Fruit fly (Drosophila melanogaster) whole organism, embryonic: ENCODE measurements around the gene CG32483.

ENCODE experiments used
- CG10654 ChIP-seq: fragments of 200-800 bp; sonication (Bioruptor generic); optimal IDR thresholded peaks from 2 replicates; lab custom pipeline; 2016; ENCODE audit warnings: missing biosample characterization, missing genetic modification characterization
- CG11398 ChIP-seq: fragments of 200-800 bp; sonication (Bioruptor generic); optimal IDR thresholded peaks from 2 replicates; lab custom pipeline; 2016; ENCODE audit warnings: missing biosample characterization, missing genetic modification characterization
- CG14014 ChIP-seq: fragments of 200-800 bp; sonication (Bioruptor generic); IDR thresholded peaks from 2 replicates; pipeline ENCODE4 v1.3.6; 2022; ENCODE audit warnings: missing biosample characterization, missing genetic modification characterization
- CG15601 ChIP-seq: fragments of 200-800 bp; sonication (Bioruptor generic); optimal IDR thresholded peaks from 3 replicates; lab custom pipeline; 2019; ENCODE audit warnings: missing biosample characterization, mild to moderate bottlenecking, missing genetic modification characterization, moderate library complexity
- CG15696 ChIP-seq: fragments of 200-800 bp; sonication (Bioruptor generic); optimal IDR thresholded peaks from 2 replicates; lab custom pipeline; 2019; ENCODE audit warnings: missing biosample characterization, mild to moderate bottlenecking, missing genetic modification characterization, moderate library complexity
- CG1647 ChIP-seq: fragments of 200-800 bp; sonication (Bioruptor generic); optimal IDR thresholded peaks from 3 replicates; lab custom pipeline; 2016; ENCODE audit warnings: missing biosample characterization, missing genetic modification characterization
- CG16863 ChIP-seq: fragments of 200-800 bp; sonication (Bioruptor generic); optimal IDR thresholded peaks from 3 replicates; lab custom pipeline; 2016; ENCODE audit warnings: missing biosample characterization, missing genetic modification characterization
- CG2129 ChIP-seq: fragments of 200-800 bp; sonication (Bioruptor generic); IDR thresholded peaks from 2 replicates; pipeline ENCODE4 v1.3.6; 2022; ENCODE audit warnings: missing biosample characterization, missing genetic modification characterization; ENCODE audit not compliant: partially characterized antibody
- CG2889 ChIP-seq: fragments of 200-800 bp; sonication (Bioruptor generic); IDR thresholded peaks from 3 replicates; pipeline ENCODE4 v1.3.6; 2022; ENCODE audit warnings: missing biosample characterization, missing genetic modification characterization
- CG30431 ChIP-seq: fragments of 200-800 bp; sonication (Bioruptor generic); optimal IDR thresholded peaks from 2 replicates; lab custom pipeline; 2017; ENCODE audit warnings: missing biosample characterization, missing genetic modification characterization
- CG31224 ChIP-seq: fragments of 200-800 bp; sonication (Bioruptor generic); IDR thresholded peaks from 2 replicates; pipeline ENCODE4 v1.3.6; 2022; ENCODE audit warnings: missing biosample characterization, missing genetic modification characterization
- CG5953 ChIP-seq: fragments of 200-800 bp; sonication (Bioruptor generic); IDR thresholded peaks from 2 replicates; pipeline ENCODE4 v1.3.6; 2022; ENCODE audit warnings: missing biosample characterization, missing genetic modification characterization
- CG6813 ChIP-seq: fragments of 200-800 bp; sonication (Bioruptor generic); optimal IDR thresholded peaks from 2 replicates; lab custom pipeline; 2017; ENCODE audit warnings: missing biosample characterization, missing genetic modification characterization, mild to moderate bottlenecking, moderate library complexity, missing genetic modification reagents
- CG7745 ChIP-seq: fragments of 200-800 bp; sonication (Bioruptor generic); optimal IDR thresholded peaks from 2 replicates; lab custom pipeline; 2018; ENCODE audit warnings: missing biosample characterization, mild to moderate bottlenecking, missing genetic modification characterization, moderate library complexity
- CTCF ChIP-seq: fragments of 200-800 bp; sonication (Bioruptor generic); optimal IDR thresholded peaks from 2 replicates; lab custom pipeline; 2017; ENCODE audit warnings: missing biosample characterization, mild to moderate bottlenecking, missing genetic modification characterization, moderate library complexity
- D19B ChIP-seq: fragments of 200-800 bp; sonication (Bioruptor generic); optimal IDR thresholded peaks from 2 replicates; lab custom pipeline; 2017; ENCODE audit warnings: missing biosample characterization, mild to moderate bottlenecking, missing genetic modification characterization
- Doc3 ChIP-seq: fragments of 200-800 bp; sonication (Bioruptor generic); IDR thresholded peaks from 3 replicates; pipeline ENCODE4 v1.3.6; 2022; ENCODE audit warnings: missing biosample characterization, missing genetic modification characterization; ENCODE audit not compliant: partially characterized antibody
- Eip74EF ChIP-seq, 2 experiments: fragments of 200-800 bp in 1 of 2; fragments of >200 bp in 1 of 2; sonication (Bioruptor generic) in 1 of 2; optimal IDR thresholded peaks; 2 replicates each; lab custom pipeline; 2017 to 2019; ENCODE audit warnings: missing biosample characterization in 2 of 2, missing genetic modification characterization in 2 of 2, mild to moderate bottlenecking in 1 of 2, moderate library complexity in 1 of 2
- Fer3 ChIP-seq: fragments of 200-800 bp; sonication (Bioruptor generic); optimal IDR thresholded peaks from 2 replicates; lab custom pipeline; 2018; ENCODE audit warnings: missing biosample characterization, mild to moderate bottlenecking, missing genetic modification characterization, moderate library complexity
- HLH3B ChIP-seq: fragments of 200-800 bp; sonication (Bioruptor generic); IDR thresholded peaks from 2 replicates; pipeline ENCODE4 v1.3.6; 2022; ENCODE audit warnings: missing biosample characterization, missing genetic modification characterization
- Mad ChIP-seq: fragments of 200-800 bp; sonication (Bioruptor generic); optimal IDR thresholded peaks from 2 replicates; lab custom pipeline; 2016; ENCODE audit warnings: missing biosample characterization, missing genetic modification characterization
- Opbp ChIP-seq: fragments of 200-800 bp; sonication (Bioruptor generic); IDR thresholded peaks from 3 replicates; pipeline ENCODE4 v1.3.6; 2022; ENCODE audit warnings: missing biosample characterization, missing genetic modification characterization; ENCODE audit not compliant: partially characterized antibody
- Ptx1 ChIP-seq: fragments of 200-800 bp; sonication (Bioruptor generic); IDR thresholded peaks from 2 replicates; pipeline ENCODE4 v1.3.6; 2022; ENCODE audit warnings: missing biosample characterization, missing genetic modification characterization
- Rfx ChIP-seq: fragments of 200-800 bp; sonication (Bioruptor generic); IDR thresholded peaks from 2 replicates; pipeline ENCODE4 v1.3.6; 2022; ENCODE audit warnings: missing biosample characterization, missing genetic modification characterization
- cas ChIP-seq: fragments of 200-800 bp; sonication (Bioruptor generic); IDR thresholded peaks from 2 replicates; pipeline ENCODE4 v1.3.6; 2022; ENCODE audit warnings: missing biosample characterization, missing genetic modification characterization
- cato ChIP-seq: fragments of 200-800 bp; sonication (Bioruptor generic); optimal IDR thresholded peaks from 2 replicates; lab custom pipeline; 2016; ENCODE audit warnings: missing biosample characterization, missing genetic modification characterization, borderline replicate concordance
- chif ChIP-seq, 2 experiments: fragments of 200-800 bp; sonication (Bioruptor generic); optimal IDR thresholded peaks; 3 replicates each; lab custom pipeline; 2016; ENCODE audit warnings: missing biosample characterization in 2 of 2, missing genetic modification characterization in 2 of 2
- ci ChIP-seq: fragments of 200-800 bp; sonication (Bioruptor generic); IDR thresholded peaks from 3 replicates; pipeline ENCODE4 v1.3.6; 2022; ENCODE audit warnings: missing biosample characterization, missing genetic modification characterization
- fd102C ChIP-seq: fragments of 200-800 bp; sonication (Bioruptor generic); optimal IDR thresholded peaks from 2 replicates; lab custom pipeline; 2018; ENCODE audit warnings: missing biosample characterization, mild to moderate bottlenecking, missing genetic modification characterization, moderate library complexity
- gce ChIP-seq: fragments of 200-800 bp; sonication (Bioruptor generic); IDR thresholded peaks from 3 replicates; pipeline ENCODE4 v1.3.6; 2022; ENCODE audit warnings: missing biosample characterization, missing genetic modification characterization
- grau ChIP-seq: fragments of 200-800 bp; optimal IDR thresholded peaks from 3 replicates; lab custom pipeline; 2019; ENCODE audit warnings: missing biosample characterization, mild to moderate bottlenecking, missing genetic modification characterization, moderate library complexity
- gro ChIP-seq: fragments of 200-800 bp; sonication (Bioruptor generic); optimal IDR thresholded peaks from 2 replicates; lab custom pipeline; 2016; ENCODE audit warnings: missing biosample characterization, missing genetic modification characterization
- jigr1 ChIP-seq: fragments of 200-800 bp; sonication (Bioruptor generic); IDR thresholded peaks from 3 replicates; pipeline ENCODE4 v1.3.6; 2022; ENCODE audit warnings: missing biosample characterization, missing genetic modification characterization
- jing ChIP-seq: fragments of 200-800 bp; sonication (Bioruptor generic); optimal IDR thresholded peaks from 2 replicates; lab custom pipeline; 2018; ENCODE audit warnings: missing biosample characterization, mild to moderate bottlenecking, missing genetic modification characterization
- kay ChIP-seq: fragments of 200-800 bp; sonication (Bioruptor generic); optimal IDR thresholded peaks from 2 replicates; lab custom pipeline; 2016; ENCODE audit warnings: missing biosample characterization, missing genetic modification characterization
- maf-S ChIP-seq: fragments of 200-800 bp; sonication (Bioruptor generic); optimal IDR thresholded peaks from 2 replicates; lab custom pipeline; 2016; ENCODE audit warnings: missing biosample characterization, missing genetic modification characterization
- nmo ChIP-seq: fragments of 200-800 bp; sonication (Bioruptor generic); optimal IDR thresholded peaks from 2 replicates; lab custom pipeline; 2018; ENCODE audit warnings: missing biosample characterization, mild to moderate bottlenecking, missing genetic modification characterization, moderate library complexity
- odd ChIP-seq: fragments of 200-800 bp; sonication (Bioruptor generic); optimal IDR thresholded peaks from 2 replicates; lab custom pipeline; 2017; ENCODE audit warnings: missing biosample characterization, mild to moderate bottlenecking, missing genetic modification characterization
- peb ChIP-seq: fragments of 200-800 bp; sonication (Bioruptor generic); IDR thresholded peaks from 2 replicates; pipeline ENCODE4 v1.3.6; 2022; ENCODE audit warnings: missing biosample characterization, missing genetic modification characterization
- pho ChIP-seq: fragments of 200-800 bp; sonication (Bioruptor generic); optimal IDR thresholded peaks from 2 replicates; lab custom pipeline; 2016; ENCODE audit warnings: missing biosample characterization, missing genetic modification characterization
- pzg ChIP-seq: fragments of 200-800 bp; sonication (Bioruptor generic); optimal IDR thresholded peaks from 3 replicates; lab custom pipeline; 2018; ENCODE audit warnings: missing biosample characterization, mild to moderate bottlenecking, missing genetic modification characterization, moderate library complexity
- repo ChIP-seq: fragments of 200-800 bp; sonication (Bioruptor generic); optimal IDR thresholded peaks from 2 replicates; lab custom pipeline; 2016; ENCODE audit warnings: missing biosample characterization, missing genetic modification characterization
- row ChIP-seq: fragments of 200-800 bp; sonication (Bioruptor generic); IDR thresholded peaks from 3 replicates; pipeline ENCODE4 v1.3.6; 2022; ENCODE audit warnings: missing biosample characterization, missing genetic modification characterization
- salm ChIP-seq: fragments of 200-800 bp; sonication (Bioruptor generic); optimal IDR thresholded peaks from 2 replicates; lab custom pipeline; 2018; ENCODE audit warnings: missing biosample characterization, mild to moderate bottlenecking, missing genetic modification characterization
- scrt ChIP-seq: fragments of 200-800 bp; sonication (Bioruptor generic); optimal IDR thresholded peaks from 2 replicates; lab custom pipeline; 2018; ENCODE audit warnings: missing biosample characterization, mild to moderate bottlenecking, missing genetic modification characterization, moderate library complexity
- sisA ChIP-seq: fragments of 200-800 bp; sonication (Bioruptor generic); IDR thresholded peaks from 2 replicates; pipeline ENCODE4 v1.3.6; 2022; ENCODE audit warnings: missing biosample characterization, missing genetic modification characterization
- so ChIP-seq: fragments of 200-800 bp; sonication (Bioruptor generic); IDR thresholded peaks from 3 replicates; pipeline ENCODE4 v1.3.6; 2022; ENCODE audit warnings: missing biosample characterization, missing genetic modification characterization
- stc ChIP-seq: fragments of 200-800 bp; sonication (Bioruptor generic); IDR thresholded peaks from 2 replicates; pipeline ENCODE4 v1.3.6; 2022; ENCODE audit warnings: missing biosample characterization, missing genetic modification characterization
- tap ChIP-seq: fragments of 200-800 bp; optimal IDR thresholded peaks from 3 replicates; lab custom pipeline; 2019; ENCODE audit warnings: missing biosample characterization, mild to moderate bottlenecking, missing genetic modification characterization, moderate library complexity
- usp ChIP-seq: fragments of >200 bp; optimal IDR thresholded peaks from 2 replicates; lab custom pipeline; 2017; ENCODE audit warnings: missing biosample characterization, missing genetic modification characterization

Gene CG32483

DNA sequence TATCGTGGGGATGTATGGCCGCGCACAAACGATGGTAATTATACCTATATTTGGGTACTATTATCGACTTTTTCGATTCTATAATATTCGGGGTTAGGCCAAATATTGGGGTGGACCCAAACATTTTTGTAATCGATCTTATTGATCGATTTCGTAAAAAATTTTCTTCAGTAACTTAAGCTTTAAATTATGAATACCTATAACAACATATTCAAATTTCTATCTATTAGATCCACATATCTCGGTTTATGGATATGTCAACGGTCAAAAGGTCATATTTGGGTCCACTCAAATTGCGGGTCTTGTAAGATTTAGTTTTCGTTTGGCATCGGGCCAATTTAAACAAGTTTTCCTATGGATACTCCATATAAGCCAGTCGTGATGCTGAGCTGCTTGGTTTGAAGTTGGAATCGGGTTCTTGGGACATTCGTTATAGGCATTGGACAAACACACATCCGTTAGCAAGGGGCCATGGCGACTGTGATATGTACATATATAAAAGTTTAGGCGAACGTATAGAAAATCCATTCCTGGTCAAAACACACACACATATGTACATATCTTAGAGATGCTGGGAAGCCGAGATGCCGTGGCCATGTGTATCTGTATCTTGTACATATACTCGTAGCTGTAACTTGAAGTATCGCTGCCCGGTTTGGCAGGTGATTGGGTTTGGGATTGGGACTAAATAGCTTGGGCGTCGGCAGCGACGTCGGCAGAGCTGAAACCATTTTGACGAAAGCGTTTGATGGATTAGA, 10.5 kb upstream of the CG32483 start (continued):
- TF ChIP-seq CG11398 (no peak), CG5953 (no peak), gce (GFP tag; lab: Robert Waterston, UW) (0 out of 3 replicates have a peak, but pooled peaks have one; percentile 32), CG30431 (GFP tag; lab: Kevin White, UChicago) (no peak), HLH3B (GFP tag; lab: Robert Waterston, UW) (peak; percentile 56; the same call in 1 of the 2 replicates), CG15696 (tag; lab: Kevin White, UChicago) (no peak), CG2129 (GFP tag; lab: Robert Waterston, UW) (no peak), cato (GFP tag; lab: Kevin White, UChicago) (peak; percentile 18), nmo (peak; percentile 49), CG6813 (GFP tag; lab: Kevin White, UChicago) (peak; percentile 21), fd102C (GFP tag; lab: Kevin White, UChicago) (no peak), CG16863 (GFP tag; lab: Kevin White, UChicago) (no peak), jing (peak; percentile 5), cas (no peak), odd (GFP tag; lab: Kevin White, UChicago) (peak; percentile 46), maf-S (GFP tag; lab: Kevin White, UChicago) (peak; percentile 14), usp (GFP tag; lab: Kevin White, UChicago) (no peak), CG14014 (peak; percentile 53; the same call in 1 of the 2 replicates), CTCF (GFP tag; lab: Kevin White, UChicago) (peak; percentile 11), CG10654 (GFP tag; lab: Kevin White, UChicago) (peak; percentile 24), CG1647 (GFP tag; lab: Kevin White, UChicago) (no peak), peb (GFP tag; lab: Robert Waterston, UW) (no peak), stc (GFP tag; lab: Robert Waterston, UW) (peak; percentile 48; the same call in 1 of the 2 replicates), scrt (GFP tag; lab: Kevin White, UChicago) (peak; percentile 61), gro (peak; percentile 73), CG2889 (GFP tag; lab: Robert Waterston, UW) (0 out of 3 replicates have a peak, but pooled peaks have one; percentile 11), repo (GFP tag; lab: Kevin White, UChicago) (peak; percentile 9), ci (GFP tag; lab: Robert Waterston, UW) (peak; percentile 60; the same call in 2 of the 3 replicates), CG31224 (GFP tag; lab: Robert Waterston, UW) (no peak), pho (GFP tag; lab: Kevin White, UChicago) (peak; percentile 53), kay (GFP tag; lab: Kevin White, UChicago) (no peak), tap (peak; percentile 79), jigr1 (GFP tag; lab: Robert Waterston, UW) (no peak), so (GFP tag; lab: Robert Waterston, UW) (peak; percentile 62; the same call in 1 of the 3 replicates), chif (GFP tag; optimal IDR thresholded peaks at IDR 0.05; lab: Kevin White, UChicago) (peak; percentile 23 to 48), Doc3 (no peak), row (GFP tag; lab: Robert Waterston, UW) (peak; percentile 53), salm (tag; lab: Kevin White, UChicago) (peak; percentile 41), sisA (GFP tag; lab: Robert Waterston, UW) (peak; percentile 29; the same call in 1 of the 2 replicates), CG7745 (tag; lab: Kevin White, UChicago) (no peak), CG15601 (peak; percentile 41), grau (tag; lab: Kevin White, UChicago) (peak; percentile 73), Rfx (GFP tag; lab: Robert Waterston, UW) (peak; percentile 71), Fer3 (peak; percentile 66), Eip74EF (GFP tag; optimal IDR thresholded peaks at IDR 0.05; lab: Kevin White, UChicago) (no peak), Opbp (GFP tag; lab: Robert Waterston, UW) (no peak), D19B (peak; percentile 49), pzg (GFP tag; lab: Kevin White, UChicago) (no peak), Ptx1 (GFP tag; lab: Robert Waterston, UW) (peak; percentile 54), Mad (GFP tag; lab: Kevin White, UChicago) (peak; percentile 16)
